Fruit fly (Drosophila melanogaster) whole organism, pupa: ENCODE measurements around the gene tos.

Experiments used
- CG10348 ChIP-seq: fragments of 200-800 bp; sonication (Bioruptor generic); IDR thresholded peaks from 2 replicates; pipeline ENCODE4 v1.3.6; 2022; ENCODE audit warnings: missing biosample characterization, missing genetic modification characterization
- CG12605 ChIP-seq: fragments of 200-800 bp; sonication (Bioruptor generic); IDR thresholded peaks from 2 replicates; pipeline ENCODE4 v1.3.6; 2022; ENCODE audit warnings: missing biosample characterization, missing genetic modification characterization
- CG13204 ChIP-seq: fragments of 200-800 bp; sonication (Bioruptor generic); optimal IDR thresholded peaks from 2 replicates; lab custom pipeline; 2018; ENCODE audit warnings: missing biosample characterization, mild to moderate bottlenecking, missing genetic modification characterization, moderate library complexity
- CG14655 ChIP-seq: fragments of 200-800 bp; sonication (Bioruptor generic); optimal IDR thresholded peaks from 3 replicates; lab custom pipeline; 2017; ENCODE audit warnings: mild to moderate bottlenecking, missing biosample characterization, missing genetic modification reagents, missing genetic modification characterization
- CG15710 ChIP-seq: fragments of 200-800 bp; sonication (Bioruptor generic); optimal IDR thresholded peaks from 2 replicates; lab custom pipeline; 2018; ENCODE audit warnings: missing biosample characterization, mild to moderate bottlenecking, missing genetic modification characterization, moderate library complexity
- CG17806 ChIP-seq: fragments of 200-800 bp; sonication (Bioruptor generic); optimal IDR thresholded peaks from 2 replicates; lab custom pipeline; 2018; ENCODE audit warnings: missing biosample characterization, mild to moderate bottlenecking, missing genetic modification characterization, moderate library complexity
- CG32121 ChIP-seq: fragments of 200-800 bp; sonication (Bioruptor generic); IDR thresholded peaks from 2 replicates; pipeline ENCODE4 v1.3.6; 2022; ENCODE audit warnings: missing biosample characterization, missing genetic modification characterization
- CG34367 ChIP-seq: fragments of 200-800 bp; sonication (Bioruptor generic); optimal IDR thresholded peaks from 2 replicates; lab custom pipeline; 2018; ENCODE audit warnings: missing biosample characterization, mild to moderate bottlenecking, missing genetic modification characterization
- CG4496 ChIP-seq: fragments of 200-800 bp; sonication (Bioruptor generic); IDR thresholded peaks from 3 replicates; pipeline ENCODE4 v1.3.6; 2022; ENCODE audit warnings: missing biosample characterization, missing genetic modification characterization
- CG8159 ChIP-seq: fragments of 200-800 bp; sonication (Bioruptor generic); optimal IDR thresholded peaks from 3 replicates; lab custom pipeline; 2018; ENCODE audit warnings: missing biosample characterization, mild to moderate bottlenecking, missing genetic modification characterization, moderate library complexity
- CG8301 ChIP-seq: fragments of 200-800 bp; sonication (Bioruptor generic); optimal IDR thresholded peaks from 2 replicates; lab custom pipeline; 2018; ENCODE audit warnings: missing biosample characterization, mild to moderate bottlenecking, missing genetic modification characterization
- CG9948 ChIP-seq: fragments of 200-800 bp; sonication (Bioruptor generic); optimal IDR thresholded peaks from 2 replicates; lab custom pipeline; 2018; ENCODE audit warnings: missing biosample characterization, mild to moderate bottlenecking, missing genetic modification characterization, moderate library complexity
- D1 ChIP-seq: fragments of 200-800 bp; sonication (Bioruptor generic); optimal IDR thresholded peaks from 2 replicates; lab custom pipeline; 2018; ENCODE audit warnings: missing biosample characterization, mild to moderate bottlenecking, missing genetic modification characterization, moderate library complexity
- EcR ChIP-seq: fragments of 200-800 bp; sonication (Bioruptor generic); optimal IDR thresholded peaks from 3 replicates; lab custom pipeline; 2019; ENCODE audit warnings: missing biosample characterization, missing genetic modification characterization, mild to moderate bottlenecking, moderate library complexity, missing genetic modification reagents
- Ets98B ChIP-seq: fragments of 200-800 bp; sonication (Bioruptor generic); IDR thresholded peaks from 2 replicates; pipeline ENCODE4 v1.3.6; 2022; ENCODE audit warnings: missing biosample characterization, missing genetic modification characterization
- Pif1A ChIP-seq: fragments of 200-800 bp; sonication (Bioruptor generic); optimal IDR thresholded peaks from 3 replicates; lab custom pipeline; 2016; ENCODE audit warnings: missing biosample characterization, missing genetic modification characterization
- Pif1B ChIP-seq: fragments of 200-800 bp; sonication (Bioruptor generic); optimal IDR thresholded peaks from 3 replicates; lab custom pipeline; 2016; ENCODE audit warnings: missing biosample characterization, missing genetic modification characterization
- Snoo ChIP-seq: fragments of 200-800 bp; sonication (Bioruptor generic); optimal IDR thresholded peaks from 3 replicates; lab custom pipeline; 2017; ENCODE audit warnings: missing biosample characterization, mild to moderate bottlenecking, missing genetic modification characterization, inconsistent platforms
- fd96Ca ChIP-seq: fragments of 200-800 bp; sonication (Bioruptor generic); IDR thresholded peaks from 3 replicates; pipeline ENCODE4 v1.3.6; 2022; ENCODE audit warnings: missing biosample characterization, missing genetic modification characterization
- gl ChIP-seq: fragments of 200-800 bp; sonication (Bioruptor generic); optimal IDR thresholded peaks from 2 replicates; lab custom pipeline; 2018; ENCODE audit warnings: missing biosample characterization, mild to moderate bottlenecking, missing genetic modification characterization
- rn ChIP-seq: fragments of 200-800 bp; sonication (Bioruptor generic); IDR thresholded peaks from 2 replicates; pipeline ENCODE4 v1.3.6; 2022; ENCODE audit warnings: missing biosample characterization, missing genetic modification characterization

tos gene

DNA sequence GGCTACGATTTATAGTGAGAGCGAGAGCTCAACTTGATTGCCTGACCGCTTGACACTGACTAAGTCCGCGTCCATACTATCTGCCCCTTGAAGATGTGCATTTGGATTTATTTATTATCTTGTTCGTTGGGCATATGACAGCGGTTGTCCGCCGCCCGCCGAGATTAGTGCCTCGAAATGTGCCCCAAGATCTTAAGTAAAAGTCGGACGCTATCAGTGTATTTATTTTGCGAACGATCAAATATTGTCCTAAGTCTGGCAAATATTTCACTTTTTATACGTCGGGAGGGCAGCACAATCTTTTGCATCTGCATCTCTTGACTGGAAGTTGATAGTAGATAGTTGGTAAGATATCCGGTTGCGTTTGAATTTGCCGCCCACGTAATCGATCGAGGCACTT lies 31.8 kb upstream of the tos start, which contains the start of gene Irk3:
Gene Irk3 (minus strand): TSS at position 63 of the 400 bp plus-strand sequence.
- TF ChIP-seq CG9948 (tag; lab: Kevin White, UChicago) (no peak), Pif1A (GFP tag; lab: Kevin White, UChicago) (no peak), CG17806 (no peak), CG32121 (GFP tag; lab: Robert Waterston, UW) (no peak), Ets98B (GFP tag; lab: Robert Waterston, UW) (no peak), CG15710 (tag; lab: Kevin White, UChicago) (no peak), CG4496 (GFP tag; lab: Robert Waterston, UW) (no peak), CG8301 (no peak), CG8159 (tag; lab: Kevin White, UChicago) (no peak), fd96Ca (GFP tag; lab: Robert Waterston, UW) (no peak), CG10348 (GFP tag; lab: Robert Waterston, UW) (no peak), Snoo (tag; lab: Kevin White, UChicago) (no peak), CG14655 (GFP tag; lab: Kevin White, UChicago) (no peak), D1 (tag; lab: Kevin White, UChicago) (no peak), gl (tag; lab: Kevin White, UChicago) (no peak), EcR (GFP tag; lab: Kevin White, UChicago) (no peak), CG13204 (GFP tag; lab: Kevin White, UChicago) (no peak), rn (GFP tag; lab: Robert Waterston, UW) (no peak), CG34367 (no peak)

- TF ChIP-seq CG15710 (tag; lab: Kevin White, UChicago) (peak; percentile 83), CG13204 (GFP tag; lab: Kevin White, UChicago) (no peak), CG12605 (GFP tag; lab: Robert Waterston, UW) (peak; percentile 80), EcR (GFP tag; lab: Kevin White, UChicago) (peak; percentile 87), CG10348 (GFP tag; lab: Robert Waterston, UW) (peak; percentile 96), rn (GFP tag; lab: Robert Waterston, UW) (peak; percentile 89), Ets98B (GFP tag; lab: Robert Waterston, UW) (peak; percentile 91), gl (tag; lab: Kevin White, UChicago) (peak; percentile 14), CG9948 (tag; lab: Kevin White, UChicago) (peak; percentile 83), CG4496 (GFP tag; lab: Robert Waterston, UW) (peak; percentile 91), Pif1B (GFP tag; lab: Kevin White, UChicago) (peak; percentile 69), CG8301 (peak; percentile 77), CG32121 (GFP tag; lab: Robert Waterston, UW) (peak; percentile 89), Snoo (tag; lab: Kevin White, UChicago) (peak; percentile 71), Pif1A (GFP tag; lab: Kevin White, UChicago) (peak; percentile 83), CG14655 (GFP tag; lab: Kevin White, UChicago) (peak; percentile 84), CG34367 (peak; percentile 76), CG8159 (tag; lab: Kevin White, UChicago) (peak; percentile 85), CG17806 (peak; percentile 84), D1 (tag; lab: Kevin White, UChicago) (no peak), fd96Ca (GFP tag; lab: Robert Waterston, UW) (peak; percentile 92)
- TF ChIP-seq, all 21 proteins: peak for 19
These were observed 26.5 kb upstream of the tos start, which contains the start of the genes Faf2 and Grip71 for dm6 chr2L:18708239-18708891. Gene Faf2, minus strand, starts transcription at chr2L:18708688. Gene Grip71, plus strand, starts transcription at chr2L:18708846.

DNA sequence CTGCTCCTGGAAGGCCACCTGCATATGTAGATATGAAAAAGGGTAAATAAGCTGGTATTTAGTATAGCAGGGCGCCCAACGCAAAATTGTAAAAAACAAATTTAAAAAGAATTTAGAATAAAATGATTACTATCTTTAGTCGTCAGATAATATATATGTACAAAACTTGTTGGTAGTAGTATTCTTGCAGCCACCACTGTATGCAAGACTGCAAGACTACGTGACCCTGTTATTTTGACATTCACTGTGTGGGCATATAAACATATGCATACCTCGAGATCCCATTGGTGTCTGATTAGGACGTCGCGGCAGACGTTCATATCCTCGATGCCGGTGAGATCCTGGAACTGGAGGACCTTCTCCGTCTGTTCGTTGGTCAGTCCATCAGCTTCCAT lies 26.0 kb upstream of the tos start:
- peak; percentile 18 for TF ChIP-seq Pif1B (GFP tag; lab: Kevin White, UChicago)
- TF ChIP-seq Pif1A (GFP tag; lab: Kevin White, UChicago): peak; percentile 52
- peak; percentile 35 for TF ChIP-seq Snoo (tag; lab: Kevin White, UChicago)
- TF ChIP-seq D1 (tag; lab: Kevin White, UChicago): no peak
- peak; percentile 36 for TF ChIP-seq Ets98B (GFP tag; lab: Robert Waterston, UW)

DNA sequence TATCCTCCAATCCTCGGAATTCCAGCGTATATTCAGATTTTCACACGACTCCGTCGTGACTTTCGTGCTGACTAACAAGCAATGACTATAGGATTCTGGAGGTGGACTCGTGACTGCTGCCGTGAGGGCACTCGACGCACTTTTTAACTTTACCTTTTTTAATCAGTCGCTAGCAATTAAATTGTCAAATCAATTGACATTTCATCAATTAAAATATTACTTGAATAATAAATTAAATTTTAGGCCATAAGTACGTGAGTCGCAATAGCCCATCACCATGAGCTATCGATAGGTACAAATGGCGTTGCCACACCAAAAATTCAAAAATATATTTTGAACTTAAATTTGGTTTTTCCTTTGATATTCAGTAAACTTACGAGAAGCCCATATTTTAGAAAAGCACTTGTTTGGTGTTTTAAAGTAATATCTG lies 23.8 kb upstream of the tos start, which contains the start of gene Jwa:
Gene Jwa (minus strand): TSS at position 87 of the 430 bp plus-strand sequence.
- TF ChIP-seq Pif1B (GFP tag; lab: Kevin White, UChicago) (peak; percentile 49), CG17806 (peak; percentile 68), CG8159 (tag; lab: Kevin White, UChicago) (peak; percentile 74), CG10348 (GFP tag; lab: Robert Waterston, UW) (peak; percentile 99), CG4496 (GFP tag; lab: Robert Waterston, UW) (peak; percentile 84), D1 (tag; lab: Kevin White, UChicago) (no peak), Pif1A (GFP tag; lab: Kevin White, UChicago) (no peak), Snoo (tag; lab: Kevin White, UChicago) (peak; percentile 72), CG15710 (tag; lab: Kevin White, UChicago) (peak; percentile 91), CG13204 (GFP tag; lab: Kevin White, UChicago) (no peak), Ets98B (GFP tag; lab: Robert Waterston, UW) (peak; percentile 78), CG9948 (tag; lab: Kevin White, UChicago) (peak; percentile 61), fd96Ca (GFP tag; lab: Robert Waterston, UW) (peak; percentile 91), CG8301 (peak; percentile 53), CG14655 (GFP tag; lab: Kevin White, UChicago) (peak; percentile 68), CG32121 (GFP tag; lab: Robert Waterston, UW) (peak; percentile 83), gl (tag; lab: Kevin White, UChicago) (peak; percentile 15), CG34367 (peak; percentile 74), rn (GFP tag; lab: Robert Waterston, UW) (peak; percentile 77), EcR (GFP tag; lab: Kevin White, UChicago) (no peak), CG12605 (GFP tag; lab: Robert Waterston, UW) (peak; percentile 49)
